Worm (Caenorhabditis elegans): ENCODE results near the gene srv-25.

DNA sequence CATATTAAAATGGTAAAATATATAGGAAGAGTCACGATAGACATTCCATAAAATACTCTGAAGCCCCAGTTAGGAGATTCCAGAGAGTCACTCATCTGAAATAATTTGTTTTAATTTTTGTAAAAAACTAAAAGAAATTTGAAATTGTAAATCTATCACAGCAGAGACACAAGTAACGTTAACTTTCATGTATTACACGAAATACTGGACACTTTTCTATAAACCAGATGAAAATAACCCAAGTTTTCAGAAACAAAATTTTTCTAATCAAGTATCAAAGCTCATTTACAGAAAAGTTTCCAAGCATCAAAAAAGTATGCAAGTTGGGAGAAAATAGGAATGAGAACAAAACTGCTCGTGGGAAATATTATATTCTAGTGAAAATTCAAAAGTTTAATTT lies 5.3 kb downstream of the srv-25 start, which contains the start of gene srv-27:
- TF ChIP-seq dmd-4 (tag; optimal IDR thresholded peaks at IDR 0.05; ENCODE audit: borderline replicate concordance) = no peak
- no peak for TF ChIP-seq pat-9 (tag; optimal IDR thresholded peaks at IDR 0.05)
- TF ChIP-seq fkh-10 (GFP tag; optimal IDR thresholded peaks at IDR 0.05) = no peak
- TF ChIP-seq ref-2 (tag; optimal IDR thresholded peaks at IDR 0.05) = no peak
- no peak for TF ChIP-seq odd-2 (tag; optimal IDR thresholded peaks at IDR 0.05)
- no peak for TF ChIP-seq unc-3 (GFP tag; conservative IDR thresholded peaks at IDR 0.05)
- TF ChIP-seq unc-3 (tag; optimal IDR thresholded peaks at IDR 0.05) = no peak
- no peak for TF ChIP-seq K02D7.2 (tag; optimal IDR thresholded peaks at IDR 0.05)
- TF ChIP-seq pag-3 (tag; optimal IDR thresholded peaks at IDR 0.05; ENCODE audit: borderline replicate concordance) = no peak
- TF ChIP-seq ama-1 (optimal IDR thresholded peaks at IDR 0.05) = no peak
- no peak for TF ChIP-seq ceh-22 (tag; optimal IDR thresholded peaks at IDR 0.05)
- TF ChIP-seq pqm-1 (tag; optimal IDR thresholded peaks at IDR 0.05) = no peak
- no peak for TF ChIP-seq hlh-13 (GFP tag; optimal IDR thresholded peaks at IDR 0.05)
